Worm (Caenorhabditis elegans) whole organism, young adult: Measurements from ENCODE around the gene polk-1.

Experiments used
- ama-1 ChIP-seq, 3 experiments: fragments of 150-350 bp in 1 of 3; sonication (generic microtip) in 2 of 3; optimal IDR thresholded peaks; 2 replicates each; lab custom pipeline; 2014 to 2018; ENCODE audit warnings: missing biosample characterization in 2 of 3, missing genetic modification characterization in 2 of 3, missing genetic modification reagents in 2 of 3
- attf-3 ChIP-seq: fragments of 200-800 bp; sonication (Bioruptor generic); conservative IDR thresholded peaks from 2 replicates; pipeline ENCODE4 v1.3.6; 2022; ENCODE audit warnings: missing genetic modification reagents, missing genetic modification characterization, missing compliant biosample characterization
- ccch-3 ChIP-seq: fragments of 200-800 bp; sonication (Bioruptor generic); optimal IDR thresholded peaks from 2 replicates; lab custom pipeline; 2018; ENCODE audit warnings: mild to moderate bottlenecking, missing genetic modification characterization, missing compliant biosample characterization
- lsy-27 ChIP-seq: sonication (generic microtip); optimal IDR thresholded peaks from 2 replicates; lab custom pipeline; 2017; ENCODE audit warnings: missing genetic modification characterization, mild to moderate bottlenecking, missing compliant biosample characterization, antibody characterized with exemption, missing genotype, borderline replicate concordance; ENCODE audit not compliant: insufficient read depth
- pbrm-1 ChIP-seq: fragments of 200-800 bp; sonication (Bioruptor generic); IDR thresholded peaks from 2 replicates; pipeline ENCODE4 v1.3.6; 2022; ENCODE audit warnings: missing genetic modification reagents, missing genetic modification characterization, missing compliant biosample characterization
- unc-130 ChIP-seq: sonication (generic microtip); optimal IDR thresholded peaks from 2 replicates; lab custom pipeline; 2016; ENCODE audit warnings: missing genetic modification reagents, missing genetic modification characterization, missing compliant biosample characterization
- unc-62 ChIP-seq: fragments of 150-350 bp; optimal IDR thresholded peaks from 2 replicates; lab custom pipeline; 2014; ENCODE audit warnings: missing biosample characterization, missing genetic modification reagents, missing genetic modification characterization

DNA sequence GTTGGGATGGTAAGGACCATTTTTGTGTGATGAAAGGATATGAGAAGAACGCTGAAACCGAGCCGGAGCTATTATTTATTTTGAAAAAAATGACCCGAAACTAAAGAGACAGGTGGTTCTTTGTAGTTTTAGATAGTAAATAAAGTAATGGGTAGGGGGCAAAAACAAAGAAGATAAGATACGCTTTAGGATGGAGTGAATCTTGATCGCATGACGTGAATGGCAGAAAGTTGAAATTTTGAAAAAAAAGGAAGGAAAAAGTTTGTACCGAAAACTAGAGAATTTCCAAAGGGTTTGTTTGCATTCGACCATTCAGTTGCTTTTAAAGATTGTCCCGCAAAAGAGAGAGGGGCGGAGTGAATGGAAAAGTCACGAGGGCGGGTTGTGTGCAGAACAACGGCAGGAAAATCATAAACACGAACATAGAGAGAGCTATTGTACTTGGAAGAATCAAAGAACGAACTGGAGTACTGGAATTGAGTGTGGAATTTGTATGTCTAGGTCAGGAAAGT lies 25.5 kb upstream of the polk-1 start, which contains the start of gene F22B7.9:
- TF ChIP-seq unc-62 (GFP tag; lab: Kevin White, UChicago) (no peak), attf-3 (GFP tag; lab: Robert Waterston, UW) (0 out of 2 replicates have a peak, but pooled peaks have one; percentile 12), lsy-27 (no peak), ama-1 (optimal IDR thresholded peaks at IDR 0.05; lab: Kevin White, UChicago) (peak; percentile 82), ama-1 (GFP tag; optimal IDR thresholded peaks at IDR 0.05; lab: Kevin White, UChicago) (no peak), unc-130 (no peak), pbrm-1 (no peak), ccch-3 (GFP tag; lab: Kevin White, UChicago) (no peak)
